Fruit fly (Drosophila melanogaster) whole organism, embryonic: ENCODE data around the gene Agpat2.
A peak's percentile ranks its signal among the peaks of the same experiment; 100 is the strongest.

Experiments
- CG10654 ChIP-seq: fragments of 200-800 bp; sonication (Bioruptor generic); optimal IDR thresholded peaks from 2 replicates; lab custom pipeline; 2016; ENCODE audit warnings: missing biosample characterization, missing genetic modification characterization
- CG12236 ChIP-seq: fragments of 200-800 bp; sonication (Bioruptor generic); optimal IDR thresholded peaks from 2 replicates; lab custom pipeline; 2016; ENCODE audit warnings: missing biosample characterization, missing genetic modification characterization
- CG12391 ChIP-seq: fragments of 200-800 bp; sonication (Bioruptor generic); optimal IDR thresholded peaks from 3 replicates; lab custom pipeline; 2018; ENCODE audit warnings: missing biosample characterization, mild to moderate bottlenecking, missing genetic modification characterization, moderate library complexity
- CG13287 ChIP-seq: fragments of 200-800 bp; sonication (Bioruptor generic); IDR thresholded peaks from 2 replicates; pipeline ENCODE4 v1.3.6; 2022; ENCODE audit warnings: missing biosample characterization, missing genetic modification characterization; ENCODE audit not compliant: partially characterized antibody
- CG13296 ChIP-seq: fragments of 200-800 bp; sonication (Bioruptor generic); optimal IDR thresholded peaks from 3 replicates; lab custom pipeline; 2018; ENCODE audit warnings: missing biosample characterization, mild to moderate bottlenecking, missing genetic modification characterization
- CG14860 ChIP-seq: fragments of 200-800 bp; sonication (Bioruptor generic); IDR thresholded peaks from 3 replicates; pipeline ENCODE4 v1.3.6; 2022; ENCODE audit warnings: missing biosample characterization, missing genetic modification characterization; ENCODE audit not compliant: partially characterized antibody
- CG15479 ChIP-seq: fragments of 200-800 bp; sonication (Bioruptor generic); optimal IDR thresholded peaks from 3 replicates; lab custom pipeline; 2019; ENCODE audit warnings: missing biosample characterization, mild to moderate bottlenecking, missing genetic modification characterization, moderate library complexity
- CG2120 ChIP-seq: fragments of 200-800 bp; sonication (Bioruptor generic); optimal IDR thresholded peaks from 3 replicates; lab custom pipeline; 2016; ENCODE audit warnings: missing biosample characterization, missing genetic modification characterization
- CG2199 ChIP-seq: fragments of 200-800 bp; sonication (Bioruptor generic); IDR thresholded peaks from 3 replicates; pipeline ENCODE4 v1.3.6; 2022; ENCODE audit warnings: missing biosample characterization, missing genetic modification characterization
- CG30431 ChIP-seq: fragments of 200-800 bp; sonication (Bioruptor generic); optimal IDR thresholded peaks from 2 replicates; lab custom pipeline; 2017; ENCODE audit warnings: missing biosample characterization, missing genetic modification characterization
- CG3281 ChIP-seq: fragments of 200-800 bp; sonication (Bioruptor generic); optimal IDR thresholded peaks from 3 replicates; lab custom pipeline; 2017; ENCODE audit warnings: missing biosample characterization, mild to moderate bottlenecking, missing genetic modification characterization
- CG33213 ChIP-seq: fragments of 200-800 bp; sonication (Bioruptor generic); optimal IDR thresholded peaks from 3 replicates; lab custom pipeline; 2016; ENCODE audit warnings: missing biosample characterization, missing genetic modification characterization
- CG34422 ChIP-seq: fragments of 200-800 bp; sonication (Bioruptor generic); IDR thresholded peaks from 3 replicates; pipeline ENCODE4 v1.3.6; 2022; ENCODE audit warnings: missing biosample characterization, missing genetic modification characterization
- CG4328 ChIP-seq: fragments of 200-800 bp; sonication (Bioruptor generic); optimal IDR thresholded peaks from 3 replicates; lab custom pipeline; 2017; ENCODE audit warnings: missing biosample characterization, missing genetic modification reagents, missing genetic modification characterization
- CG4360 ChIP-seq: fragments of 200-800 bp; sonication (Bioruptor generic); IDR thresholded peaks from 2 replicates; pipeline ENCODE4 v1.3.6; 2022; ENCODE audit warnings: missing biosample characterization, missing genetic modification characterization
- CG4617 ChIP-seq: fragments of 200-800 bp; sonication (Bioruptor generic); optimal IDR thresholded peaks from 3 replicates; lab custom pipeline; 2016; ENCODE audit warnings: missing biosample characterization, missing genetic modification characterization, borderline replicate concordance
- CG6791 ChIP-seq: fragments of 200-800 bp; sonication (Bioruptor generic); IDR thresholded peaks from 3 replicates; pipeline ENCODE4 v1.3.6; 2022; ENCODE audit warnings: missing biosample characterization, missing genetic modification characterization; ENCODE audit not compliant: partially characterized antibody
- CG7745 ChIP-seq: fragments of 200-800 bp; sonication (Bioruptor generic); optimal IDR thresholded peaks from 2 replicates; lab custom pipeline; 2018; ENCODE audit warnings: missing biosample characterization, mild to moderate bottlenecking, missing genetic modification characterization, moderate library complexity
- CG7928 ChIP-seq: fragments of 200-800 bp; sonication (Bioruptor generic); optimal IDR thresholded peaks from 2 replicates; lab custom pipeline; 2017; ENCODE audit warnings: missing biosample characterization, mild to moderate bottlenecking, missing genetic modification characterization
- CG8478 ChIP-seq: fragments of >200 bp; optimal IDR thresholded peaks from 2 replicates; lab custom pipeline; 2018
- CG8765 ChIP-seq: fragments of 200-800 bp; sonication (Bioruptor generic); IDR thresholded peaks from 2 replicates; pipeline ENCODE4 v1.3.6; 2022; ENCODE audit warnings: missing biosample characterization, missing genetic modification characterization
- CG9727 ChIP-seq: fragments of 200-800 bp; sonication (Bioruptor generic); optimal IDR thresholded peaks from 3 replicates; lab custom pipeline; 2017; ENCODE audit warnings: missing biosample characterization, mild to moderate bottlenecking, missing genetic modification characterization
- CTCF ChIP-seq: fragments of 200-800 bp; sonication (Bioruptor generic); optimal IDR thresholded peaks from 2 replicates; lab custom pipeline; 2017; ENCODE audit warnings: missing biosample characterization, mild to moderate bottlenecking, missing genetic modification characterization, moderate library complexity
- Doc2 ChIP-seq: fragments of 200-800 bp; sonication (Bioruptor generic); IDR thresholded peaks from 2 replicates; pipeline ENCODE4 v1.3.6; 2022; ENCODE audit warnings: missing biosample characterization, missing genetic modification characterization
- Dref ChIP-seq: fragments of 200-800 bp; sonication (Bioruptor generic); IDR thresholded peaks from 2 replicates; pipeline ENCODE4 v1.3.6; 2022; ENCODE audit warnings: missing biosample characterization, missing genetic modification characterization
- E2f2 ChIP-seq: fragments of 200-800 bp; sonication (Bioruptor generic); IDR thresholded peaks from 2 replicates; pipeline ENCODE4 v1.3.6; 2022; ENCODE audit warnings: missing biosample characterization, missing genetic modification characterization
- ERR ChIP-seq: fragments of 200-800 bp; sonication (Bioruptor generic); optimal IDR thresholded peaks from 2 replicates; lab custom pipeline; 2016; ENCODE audit warnings: missing biosample characterization, missing genetic modification characterization
- GATAe ChIP-seq: fragments of 200-800 bp; sonication (Bioruptor generic); conservative IDR thresholded peaks from 2 replicates; pipeline ENCODE4 v1.3.6; 2022; ENCODE audit warnings: missing biosample characterization, missing genetic modification characterization
- H15 ChIP-seq: fragments of 200-800 bp; sonication (Bioruptor generic); IDR thresholded peaks from 3 replicates; pipeline ENCODE4 v1.3.6; 2022; ENCODE audit warnings: missing biosample characterization, missing genetic modification characterization
- Hr3 ChIP-seq: fragments of 200-800 bp; sonication (Bioruptor generic); optimal IDR thresholded peaks from 3 replicates; lab custom pipeline; 2016; ENCODE audit warnings: missing biosample characterization, missing genetic modification characterization
- Hsf ChIP-seq: fragments of 200-800 bp; sonication (Bioruptor generic); optimal IDR thresholded peaks from 3 replicates; lab custom pipeline; 2016; ENCODE audit warnings: missing biosample characterization, missing genetic modification characterization
- Lpt ChIP-seq: fragments of >200 bp; optimal IDR thresholded peaks from 2 replicates; lab custom pipeline; 2018; ENCODE audit warnings: missing biosample characterization, missing genetic modification characterization
- MBD-R2 ChIP-seq: fragments of 200-800 bp; sonication (Bioruptor generic); IDR thresholded peaks from 2 replicates; pipeline ENCODE4 v1.3.6; 2022; ENCODE audit warnings: missing biosample characterization, missing genetic modification characterization
- MESR4 ChIP-seq: fragments of 200-800 bp; sonication (Bioruptor generic); optimal IDR thresholded peaks from 2 replicates; lab custom pipeline; 2018; ENCODE audit warnings: missing biosample characterization, mild to moderate bottlenecking, missing genetic modification characterization, moderate library complexity
- Mad ChIP-seq: fragments of 200-800 bp; sonication (Bioruptor generic); optimal IDR thresholded peaks from 2 replicates; lab custom pipeline; 2016; ENCODE audit warnings: missing biosample characterization, missing genetic modification characterization
- Opbp ChIP-seq: fragments of 200-800 bp; sonication (Bioruptor generic); IDR thresholded peaks from 3 replicates; pipeline ENCODE4 v1.3.6; 2022; ENCODE audit warnings: missing biosample characterization, missing genetic modification characterization; ENCODE audit not compliant: partially characterized antibody
- Ptx1 ChIP-seq: fragments of 200-800 bp; sonication (Bioruptor generic); IDR thresholded peaks from 2 replicates; pipeline ENCODE4 v1.3.6; 2022; ENCODE audit warnings: missing biosample characterization, missing genetic modification characterization
- ato ChIP-seq: fragments of 200-800 bp; sonication (Bioruptor generic); IDR thresholded peaks from 2 replicates; pipeline ENCODE4 v1.3.6; 2022; ENCODE audit warnings: missing biosample characterization, missing genetic modification characterization; ENCODE audit not compliant: partially characterized antibody
- bigmax ChIP-seq: fragments of 200-800 bp; sonication (Bioruptor generic); optimal IDR thresholded peaks from 2 replicates; lab custom pipeline; 2018; ENCODE audit warnings: missing biosample characterization, mild to moderate bottlenecking, missing genetic modification characterization
- cas ChIP-seq: fragments of 200-800 bp; sonication (Bioruptor generic); IDR thresholded peaks from 2 replicates; pipeline ENCODE4 v1.3.6; 2022; ENCODE audit warnings: missing biosample characterization, missing genetic modification characterization
- crol ChIP-seq: fragments of 200-800 bp; sonication (Bioruptor generic); IDR thresholded peaks from 2 replicates; pipeline ENCODE4 v1.3.6; 2022; ENCODE audit warnings: missing biosample characterization, missing genetic modification characterization
- gsb-n ChIP-seq: fragments of 200-800 bp; sonication (Bioruptor generic); optimal IDR thresholded peaks from 3 replicates; lab custom pipeline; 2018; ENCODE audit warnings: missing biosample characterization, mild to moderate bottlenecking, missing genetic modification characterization
- lilli ChIP-seq: fragments of 200-800 bp; sonication (Bioruptor generic); optimal IDR thresholded peaks from 3 replicates; lab custom pipeline; 2016; ENCODE audit warnings: missing biosample characterization, missing genetic modification characterization
- lola ChIP-seq, 3 experiments: fragments of >200 bp in 2 of 3; fragments of 200-800 bp in 1 of 3; sonication (Bioruptor generic) in 1 of 3; optimal IDR thresholded peaks; 2 replicates each; lab custom pipeline; 2017 to 2019; ENCODE audit warnings: missing biosample characterization in 3 of 3, missing genetic modification characterization in 3 of 3, mild to moderate bottlenecking in 1 of 3, moderate library complexity in 1 of 3
- pb ChIP-seq: fragments of 200-800 bp; sonication (Bioruptor generic); optimal IDR thresholded peaks from 3 replicates; lab custom pipeline; 2016; ENCODE audit warnings: missing biosample characterization, missing genetic modification characterization
- pfk ChIP-seq: fragments of 200-800 bp; sonication (Bioruptor generic); optimal IDR thresholded peaks from 2 replicates; lab custom pipeline; 2018; ENCODE audit warnings: missing biosample characterization, mild to moderate bottlenecking, missing genetic modification characterization, moderate library complexity
- pum ChIP-seq: fragments of 200-800 bp; sonication (Bioruptor generic); optimal IDR thresholded peaks from 2 replicates; lab custom pipeline; 2016; ENCODE audit warnings: missing biosample characterization, missing genetic modification characterization
- pzg ChIP-seq: fragments of 200-800 bp; sonication (Bioruptor generic); optimal IDR thresholded peaks from 3 replicates; lab custom pipeline; 2018; ENCODE audit warnings: missing biosample characterization, mild to moderate bottlenecking, missing genetic modification characterization, moderate library complexity
- salm ChIP-seq: fragments of 200-800 bp; sonication (Bioruptor generic); optimal IDR thresholded peaks from 2 replicates; lab custom pipeline; 2018; ENCODE audit warnings: missing biosample characterization, mild to moderate bottlenecking, missing genetic modification characterization
- unc-4 ChIP-seq: fragments of 200-800 bp; sonication (Bioruptor generic); IDR thresholded peaks from 2 replicates; pipeline ENCODE4 v1.3.6; 2022; ENCODE audit warnings: missing biosample characterization, missing genetic modification characterization; ENCODE audit not compliant: partially characterized antibody
- unpg ChIP-seq: fragments of 200-800 bp; sonication (Bioruptor generic); optimal IDR thresholded peaks from 3 replicates; lab custom pipeline; 2018; ENCODE audit warnings: missing biosample characterization, mild to moderate bottlenecking, missing genetic modification characterization, moderate library complexity
- zf30C ChIP-seq: fragments of 200-800 bp; sonication (Bioruptor generic); optimal IDR thresholded peaks from 3 replicates; lab custom pipeline; 2018; ENCODE audit warnings: missing biosample characterization, mild to moderate bottlenecking, missing genetic modification characterization

The Agpat2 gene

dm6 chr2L:8449358-8449757 is 14.4 kb downstream of the Agpat2 start, which contains the start of gene Aasdh (continued):
- TF ChIP-seq CG30431 (GFP tag; lab: Kevin White, UChicago) (no peak), pum (no peak), cas (GFP tag; lab: Robert Waterston, UW) (no peak), CG9727 (no peak), Dref (GFP tag; lab: Robert Waterston, UW) (peak; percentile 60), CG13296 (GFP tag; lab: Kevin White, UChicago) (no peak), ato (GFP tag; lab: Robert Waterston, UW) (no peak), CG10654 (no peak), CG8478 (lab: Kevin White, UChicago) (no peak), CG2199 (GFP tag; lab: Robert Waterston, UW) (no peak), CG3281 (GFP tag; lab: Kevin White, UChicago) (no peak), lola (GFP tag; optimal IDR thresholded peaks at IDR 0.05; lab: Kevin White, UChicago) (no peak), CG8765 (GFP tag; lab: Robert Waterston, UW) (no peak), unc-4 (GFP tag; lab: Robert Waterston, UW) (peak; percentile 43; the same call in 1 of the 2 replicates), CG34422 (no peak; the same call in 2 of the 3 replicates), lilli (GFP tag; lab: Kevin White, UChicago) (no peak), Doc2 (GFP tag; lab: Robert Waterston, UW) (no peak), bigmax (GFP tag; lab: Kevin White, UChicago) (no peak), CG4328 (GFP tag; lab: Kevin White, UChicago) (no peak), zf30C (GFP tag; lab: Kevin White, UChicago) (no peak), CG2120 (no peak), salm (tag; lab: Kevin White, UChicago) (no peak), ERR (GFP tag; lab: Kevin White, UChicago) (no peak), H15 (GFP tag; lab: Robert Waterston, UW) (no peak), Lpt (GFP tag; lab: Kevin White, UChicago) (no peak), pb (no peak), CG14860 (GFP tag; lab: Robert Waterston, UW) (no peak), Mad (GFP tag; lab: Kevin White, UChicago) (no peak), E2f2 (GFP tag; lab: Robert Waterston, UW) (peak; percentile 90), MBD-R2 (peak; percentile 77), Ptx1 (no peak), CG12236 (no peak), unpg (GFP tag; lab: Kevin White, UChicago) (no peak), GATAe (no peak), pfk (no peak), gsb-n (tag; lab: Kevin White, UChicago) (no peak), Hsf (no peak), CG33213 (no peak), CG4360 (GFP tag; lab: Robert Waterston, UW) (peak; percentile 77), CG13287 (GFP tag; lab: Robert Waterston, UW) (peak; percentile 48; the same call in 1 of the 2 replicates), MESR4 (GFP tag; lab: Kevin White, UChicago) (peak; percentile 21), CG6791 (no peak), Hr3 (GFP tag; lab: Kevin White, UChicago) (no peak), crol (GFP tag; lab: Robert Waterston, UW) (no peak), CG12391 (tag; lab: Kevin White, UChicago) (no peak), CG7745 (no peak), pzg (GFP tag; lab: Kevin White, UChicago) (peak; percentile 29), CTCF (no peak), CG4617 (GFP tag; lab: Kevin White, UChicago) (no peak), CG15479 (no peak), CG7928 (GFP tag; lab: Kevin White, UChicago) (no peak), Opbp (GFP tag; lab: Robert Waterston, UW) (0 out of 3 replicates have a peak, but pooled peaks have one; percentile 19)
